Fruit fly (Drosophila melanogaster) whole organism, embryonic: ENCODE results near the gene mib1.

Experiments used
- CG15601 ChIP-seq: fragments of 200-800 bp; sonication (Bioruptor generic); optimal IDR thresholded peaks from 3 replicates; lab custom pipeline; 2019; ENCODE audit warnings: missing biosample characterization, mild to moderate bottlenecking, missing genetic modification characterization, moderate library complexity
- CG34224 ChIP-seq: fragments of 200-800 bp; sonication (Bioruptor generic); IDR thresholded peaks from 3 replicates; pipeline ENCODE4 v1.3.6; 2022; ENCODE audit warnings: missing biosample characterization, missing genetic modification characterization; ENCODE audit not compliant: partially characterized antibody
- CG34422 ChIP-seq: fragments of 200-800 bp; sonication (Bioruptor generic); IDR thresholded peaks from 3 replicates; pipeline ENCODE4 v1.3.6; 2022; ENCODE audit warnings: missing biosample characterization, missing genetic modification characterization
- chinmo ChIP-seq: fragments of 200-800 bp; sonication (Bioruptor generic); IDR thresholded peaks from 4 replicates; pipeline ENCODE4 v1.3.6; 2022; ENCODE audit warnings: missing biosample characterization, missing genetic modification characterization; ENCODE audit not compliant: partially characterized antibody
- ftz-f1 ChIP-seq: fragments of 200-800 bp; sonication (Bioruptor generic); optimal IDR thresholded peaks from 2 replicates; lab custom pipeline; 2016; ENCODE audit warnings: missing biosample characterization, missing genetic modification characterization
- nerfin-1 ChIP-seq: fragments of 200-800 bp; sonication (Bioruptor generic); optimal IDR thresholded peaks from 3 replicates; lab custom pipeline; 2019; ENCODE audit warnings: missing biosample characterization, mild to moderate bottlenecking, missing genetic modification characterization, moderate library complexity

DNA sequence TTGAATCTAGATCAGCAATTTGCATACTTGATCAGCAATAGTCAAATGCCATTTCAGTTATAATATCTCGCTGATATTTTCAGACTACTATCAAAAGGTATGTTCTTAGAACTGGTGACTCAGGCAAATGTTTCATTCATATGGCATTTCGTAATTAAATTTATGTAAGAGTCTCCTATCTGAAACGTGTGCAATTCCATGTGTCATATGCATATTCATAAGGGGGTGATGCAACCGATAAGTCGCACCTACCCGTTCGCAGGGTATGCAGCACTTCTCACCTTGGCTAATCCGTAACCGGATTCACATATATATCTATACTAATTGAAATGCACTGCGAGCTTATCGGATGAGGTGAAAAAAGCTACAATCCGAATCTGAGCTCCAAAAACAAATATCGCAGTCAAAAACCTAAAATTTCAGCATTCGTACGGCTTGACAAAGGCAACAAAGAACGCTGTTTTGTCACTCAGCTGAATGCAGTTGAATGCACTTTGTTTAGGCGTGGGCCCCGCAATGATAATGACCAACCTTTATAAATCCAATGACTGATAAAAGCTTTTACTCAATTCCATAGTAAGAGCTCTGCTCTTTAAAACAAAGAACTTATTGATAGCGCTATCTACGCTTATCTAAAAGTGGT is 26.2 kb upstream of the mib1 start:
- no peak for TF ChIP-seq ftz-f1 (GFP tag; lab: Kevin White, UChicago)
- TF ChIP-seq CG15601 (tag; lab: Kevin White, UChicago) = no peak
- TF ChIP-seq nerfin-1 (tag; lab: Kevin White, UChicago) = no peak
- TF ChIP-seq chinmo (GFP tag; lab: Robert Waterston, UW) = 0 out of 4 replicates have a peak, but pooled peaks have one; percentile 33
- TF ChIP-seq CG34422 (GFP tag; lab: Robert Waterston, UW) = 0 out of 3 replicates have a peak, but pooled peaks have one; percentile 30
- TF ChIP-seq CG34224 (GFP tag; lab: Robert Waterston, UW) = no peak
